Worm (Caenorhabditis elegans): ENCODE results near the gene nas-1.

Gene nas-1

ce11 chrIII:13405504-13405903, at the start of gene nas-1:
Gene nas-1 (plus strand): TSS chrIII:13405804.
- TF ChIP-seq fkh-10 (GFP tag; optimal IDR thresholded peaks at IDR 0.05) (no peak), hpl-2 (GFP tag; optimal IDR thresholded peaks at IDR 0.05) (no peak), egl-13 (tag; optimal IDR thresholded peaks at IDR 0.05) (no peak), ztf-4 (tag; optimal IDR thresholded peaks at IDR 0.05) (no peak), snu-23 (GFP tag; optimal IDR thresholded peaks at IDR 0.05) (no peak), xbp-1 (tag; optimal IDR thresholded peaks at IDR 0.05) (no peak), pag-3 (tag; optimal IDR thresholded peaks at IDR 0.05; ENCODE audit: borderline replicate concordance, insufficient read depth) (no peak), nhr-47 (tag; optimal IDR thresholded peaks at IDR 0.05) (no peak), nhr-90 (tag; optimal IDR thresholded peaks at IDR 0.05; ENCODE audit: poor library complexity) (no peak), ztf-11 (tag; optimal IDR thresholded peaks at IDR 0.05) (no peak), sptf-1 (tag; optimal IDR thresholded peaks at IDR 0.05) (no peak)

ce11 chrIII:13359256-13359655, 46.3 kb upstream of the nas-1 start, which contains the start of gene F53A2.9:
Gene F53A2.9 (minus strand): TSS chrIII:13359356.
- TF ChIP-seq fos-1 (tag; optimal IDR thresholded peaks at IDR 0.05): no peak
- no peak for TF ChIP-seq ama-1 (optimal IDR thresholded peaks at IDR 0.05)
- no peak for TF ChIP-seq C16A3.4 (tag; optimal IDR thresholded peaks at IDR 0.05)
- no peak for TF ChIP-seq ceh-88 (GFP tag; IDR thresholded peaks at IDR 0.05)
- TF ChIP-seq pax-3 (tag; optimal IDR thresholded peaks at IDR 0.05): no peak
- no peak for TF ChIP-seq egl-27 (tag; optimal IDR thresholded peaks at IDR 0.05)
- TF ChIP-seq ztf-11 (tag; optimal IDR thresholded peaks at IDR 0.05): no peak
- no peak for TF ChIP-seq mdl-1 (tag; optimal IDR thresholded peaks at IDR 0.05)

ce11 chrIII:13359847-13360246, 45.8 kb upstream of the nas-1 start:
- TF ChIP-seq unc-62 (GFP tag; optimal IDR thresholded peaks at IDR 0.05) (no peak), mdl-1 (tag; optimal IDR thresholded peaks at IDR 0.05) (peak in 1 of 2 experiments; percentile 66), lir-3 (tag; optimal IDR thresholded peaks at IDR 0.05; ENCODE audit: poor library complexity) (no peak), blmp-1 (tag; optimal IDR thresholded peaks at IDR 0.05) (peak; percentile 58), zip-4 (GFP tag; optimal IDR thresholded peaks at IDR 0.05) (no peak), hlh-17 (GFP tag; optimal IDR thresholded peaks at IDR 0.05; ENCODE audit: borderline replicate concordance) (no peak), unc-130 (tag; optimal IDR thresholded peaks at IDR 0.05) (no peak), grh-1 (GFP tag; IDR thresholded peaks at IDR 0.05) (no peak), jun-1 (tag; optimal IDR thresholded peaks at IDR 0.05) (peak; percentile 18), ama-1 (optimal IDR thresholded peaks at IDR 0.05) (no peak), nhr-20 (tag; optimal IDR thresholded peaks at IDR 0.05) (peak; percentile 21), lin-15B (tag; optimal IDR thresholded peaks at IDR 0.05) (peak; percentile 4), ceh-63 (GFP tag; optimal IDR thresholded peaks at IDR 0.05) (no peak), hpl-2 (GFP tag; optimal IDR thresholded peaks at IDR 0.05) (no peak), F16B12.6 (tag; optimal IDR thresholded peaks at IDR 0.05) (peak; percentile 56), snu-23 (GFP tag; optimal IDR thresholded peaks at IDR 0.05) (peak; percentile 50), lsy-2 (tag; optimal IDR thresholded peaks at IDR 0.05) (peak; percentile 17 to 63), ces-1 (GFP tag; optimal IDR thresholded peaks at IDR 0.05) (no peak), lin-14 (GFP tag; optimal IDR thresholded peaks at IDR 0.05) (peak; percentile 98), nhr-71 (tag; optimal IDR thresholded peaks at IDR 0.05) (peak; percentile 48), dpl-1 (GFP tag; optimal IDR thresholded peaks at IDR 0.05) (peak in 2 of 3 experiments; percentile 34 to 60), nhr-85 (tag) (peak; percentile 59), unc-86 (tag; optimal IDR thresholded peaks at IDR 0.05) (no peak), lin-35 (GFP tag; optimal IDR thresholded peaks at IDR 0.05) (peak; percentile 36 to 58), efl-1 (optimal IDR thresholded peaks at IDR 0.05) (peak; percentile 36 to 41), efl-1 (GFP tag; optimal IDR thresholded peaks at IDR 0.05 in 1 of 2) (peak; percentile 31 to 67), sup-37 (GFP tag; optimal IDR thresholded peaks at IDR 0.05) (no peak), ets-5 (GFP tag; IDR thresholded peaks at IDR 0.05) (no peak), fos-1 (tag; optimal IDR thresholded peaks at IDR 0.05) (peak; percentile 37), rnt-1 (tag; optimal IDR thresholded peaks at IDR 0.05) (no peak), zag-1 (tag; optimal IDR thresholded peaks at IDR 0.05) (no peak), nhr-84 (tag; optimal IDR thresholded peaks at IDR 0.05) (no peak), C16A3.4 (tag; optimal IDR thresholded peaks at IDR 0.05) (no peak), swsn-7 (tag; optimal IDR thresholded peaks at IDR 0.05) (peak; percentile 9), sptf-1 (tag; optimal IDR thresholded peaks at IDR 0.05) (no peak), nhr-47 (tag; optimal IDR thresholded peaks at IDR 0.05) (peak; percentile 16), isw-1 (GFP tag; IDR thresholded peaks at IDR 0.05) (no peak), nhr-90 (tag; optimal IDR thresholded peaks at IDR 0.05; ENCODE audit: poor library complexity) (no peak), nhr-11 (tag; optimal IDR thresholded peaks at IDR 0.05) (no peak)
